Worm (Caenorhabditis elegans) whole organism, early embryonic: Measurements from ENCODE around the gene F49E2.2.

Experiments
- B0310.2 ChIP-seq: sonication (generic microtip); optimal IDR thresholded peaks from 2 replicates; lab custom pipeline; 2016; ENCODE audit warnings: mild to moderate bottlenecking, missing genetic modification characterization, missing compliant biosample characterization
- F13C5.2 ChIP-seq: sonication (generic microtip); optimal IDR thresholded peaks from 2 replicates; lab custom pipeline; 2017; ENCODE audit warnings: mild to moderate bottlenecking, missing genetic modification characterization, inconsistent platforms, missing compliant biosample characterization
- aly-1 ChIP-seq: sonication (generic microtip); optimal IDR thresholded peaks from 2 replicates; lab custom pipeline; 2016; ENCODE audit warnings: missing genetic modification characterization, missing compliant biosample characterization
- ama-1 ChIP-seq: fragments of 150-350 bp; optimal IDR thresholded peaks from 2 replicates; lab custom pipeline; 2014
- ceh-13 ChIP-seq: fragments of 200-800 bp; sonication (Bioruptor generic); optimal IDR thresholded peaks from 2 replicates; lab custom pipeline; 2018; ENCODE audit warnings: mild to moderate bottlenecking, missing genetic modification characterization, missing compliant biosample characterization
- ceh-36 ChIP-seq: sonication (generic microtip); optimal IDR thresholded peaks from 2 replicates; lab custom pipeline; 2016; ENCODE audit warnings: missing genetic modification characterization, inconsistent platforms, missing compliant biosample characterization
- flt-1 ChIP-seq: fragments of 200-800 bp; sonication (Bioruptor generic); IDR thresholded peaks from 2 replicates; pipeline ENCODE4 v1.3.6; 2022; ENCODE audit warnings: missing genetic modification characterization, missing compliant biosample characterization
- hmg-4 ChIP-seq: fragments of 200-800 bp; sonication (Bioruptor generic); optimal IDR thresholded peaks from 2 replicates; lab custom pipeline; 2018; ENCODE audit warnings: mild to moderate bottlenecking, missing genetic modification characterization, missing compliant biosample characterization
- pes-1 ChIP-seq: fragments of 200-800 bp; sonication (Bioruptor generic); IDR thresholded peaks from 2 replicates; pipeline ENCODE4 v1.3.6; 2022; ENCODE audit warnings: missing genetic modification reagents, missing genetic modification characterization, missing compliant biosample characterization
- scrt-1 ChIP-seq: fragments of 200-800 bp; sonication (Bioruptor generic); IDR thresholded peaks from 2 replicates; pipeline ENCODE4 v1.3.6; 2022; ENCODE audit warnings: missing genetic modification characterization, missing compliant biosample characterization
- sea-1 ChIP-seq: fragments of 200-800 bp; sonication (Bioruptor generic); conservative IDR thresholded peaks from 2 replicates; pipeline ENCODE4 v1.3.6; 2022; ENCODE audit warnings: missing genetic modification characterization, missing compliant biosample characterization
- tbx-11 ChIP-seq: fragments of 200-800 bp; sonication (Bioruptor generic); IDR thresholded peaks from 2 replicates; pipeline ENCODE4 v1.3.6; 2022; ENCODE audit warnings: missing genetic modification characterization, missing compliant biosample characterization
- tbx-37 ChIP-seq: fragments of 200-800 bp; sonication (Bioruptor generic); conservative IDR thresholded peaks from 2 replicates; pipeline ENCODE4 v1.3.6; 2022; ENCODE audit warnings: missing genetic modification reagents, missing genetic modification characterization, missing compliant biosample characterization
- tra-4 ChIP-seq: sonication (generic microtip); optimal IDR thresholded peaks from 2 replicates; lab custom pipeline; 2017; ENCODE audit warnings: missing genetic modification characterization, missing compliant biosample characterization

DNA sequence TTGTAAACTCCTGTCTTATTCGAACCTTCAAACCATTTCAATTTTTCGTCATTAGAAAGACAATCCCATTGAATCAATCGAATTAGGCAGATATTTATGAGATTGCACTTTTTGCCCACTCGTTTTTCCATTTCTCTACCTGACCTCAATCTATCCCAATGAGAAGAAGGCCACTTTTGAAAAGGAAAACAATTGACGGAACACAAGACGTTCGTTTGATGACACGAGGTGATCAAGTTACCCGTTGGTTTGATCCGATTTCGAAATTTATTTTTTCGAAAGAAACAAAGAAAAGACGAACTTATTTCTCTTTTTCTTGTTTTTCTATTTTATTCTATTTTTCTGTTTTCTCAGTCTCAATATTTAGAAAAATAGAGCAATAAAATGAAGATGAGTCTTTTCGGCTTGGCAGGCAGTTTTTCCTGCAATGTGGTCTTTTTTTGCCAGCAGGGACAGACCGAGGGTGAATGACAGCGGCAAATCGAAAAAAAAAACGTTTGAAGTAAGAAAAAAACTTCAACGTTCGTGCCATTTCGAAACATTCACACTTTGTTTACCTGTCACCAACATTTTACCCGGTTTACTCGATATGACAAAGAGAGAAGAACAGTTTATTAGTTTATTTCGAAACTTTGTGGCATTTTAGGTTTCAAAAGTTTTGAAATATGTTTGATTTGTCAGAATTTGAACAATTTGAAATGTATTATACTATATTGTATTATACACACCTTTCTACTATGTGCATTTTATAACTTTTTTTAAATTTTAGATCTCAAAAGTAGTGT lies 18.3 kb upstream of the F49E2.2 start:
- TF ChIP-seq tra-4 (no peak), hmg-4 (GFP tag; lab: Kevin White, UChicago) (no peak), ceh-13 (GFP tag; lab: Kevin White, UChicago) (no peak), flt-1 (GFP tag; lab: Robert Waterston, UW) (no peak), ama-1 (no peak), tbx-11 (GFP tag; lab: Robert Waterston, UW) (no peak), ceh-36 (tag; lab: Kevin White, UChicago) (no peak), sea-1 (no peak), tbx-37 (no peak), aly-1 (no peak), pes-1 (GFP tag; lab: Robert Waterston, UW) (no peak), F13C5.2 (tag; lab: Kevin White, UChicago) (no peak), B0310.2 (tag; lab: Kevin White, UChicago) (no peak), scrt-1 (GFP tag; lab: Robert Waterston, UW) (no peak)
